Fruit fly (Drosophila melanogaster): ENCODE measurements around the gene ND-SGDH.

Gene ND-SGDH

dm6 chr3L:12114188-12114587, 24.2 kb downstream of the ND-SGDH start:
- TF ChIP-seq Myc (optimal IDR thresholded peaks at IDR 0.05) (no peak), rgr (GFP tag; optimal IDR thresholded peaks at IDR 0.05) (peak; percentile 73), CrebA (GFP tag; optimal IDR thresholded peaks at IDR 0.05; ENCODE audit: borderline replicate concordance) (no peak), dmrt93B (GFP tag; optimal IDR thresholded peaks at IDR 0.05) (peak; percentile 62), sage (GFP tag; optimal IDR thresholded peaks at IDR 0.05) (peak; percentile 70), Jra (GFP tag; optimal IDR thresholded peaks at IDR 0.05) (peak; percentile 37), GATAd (GFP tag; optimal IDR thresholded peaks at IDR 0.05) (no peak), fru (GFP tag; optimal IDR thresholded peaks at IDR 0.05) (peak; percentile 80), woc (GFP tag; optimal IDR thresholded peaks at IDR 0.05) (peak; percentile 75), h (GFP tag; optimal IDR thresholded peaks at IDR 0.05) (peak; percentile 82), CG32264 (GFP tag; optimal IDR thresholded peaks at IDR 0.05) (peak; percentile 15), Hnf4 (GFP tag; optimal IDR thresholded peaks at IDR 0.05) (peak; percentile 79), psq (GFP tag; optimal IDR thresholded peaks at IDR 0.05) (peak; percentile 50), jim (GFP tag; optimal IDR thresholded peaks at IDR 0.05) (no peak), br (GFP tag; optimal IDR thresholded peaks at IDR 0.05) (peak; percentile 79), OdsH (GFP tag; optimal IDR thresholded peaks at IDR 0.05) (peak; percentile 77), ey (GFP tag; optimal IDR thresholded peaks at IDR 0.05) (peak; percentile 68), tai (GFP tag; optimal IDR thresholded peaks at IDR 0.05) (peak; percentile 67), HLH106 (tag; optimal IDR thresholded peaks at IDR 0.05) (peak; percentile 78), Abd-B (GFP tag; optimal IDR thresholded peaks at IDR 0.05) (no peak), brk (GFP tag; optimal IDR thresholded peaks at IDR 0.05) (peak; percentile 71), foxo (GFP tag; optimal IDR thresholded peaks at IDR 0.05) (peak in 1 of 2 experiments; percentile 74), Sp1 (GFP tag; optimal IDR thresholded peaks at IDR 0.05) (peak; percentile 74)

dm6 chr3L:12113589-12113988, 24.8 kb downstream of the ND-SGDH start:
- no peak for TF ChIP-seq dsf (GFP tag; optimal IDR thresholded peaks at IDR 0.05; ENCODE audit: borderline replicate concordance)
- no peak for TF ChIP-seq psq (GFP tag; optimal IDR thresholded peaks at IDR 0.05)
- no peak for TF ChIP-seq OdsH (GFP tag; optimal IDR thresholded peaks at IDR 0.05)
- TF ChIP-seq Dfd (GFP tag; optimal IDR thresholded peaks at IDR 0.05) = no peak
- TF ChIP-seq usp (GFP tag; optimal IDR thresholded peaks at IDR 0.05) = no peak
- TF ChIP-seq CG32264 (GFP tag; optimal IDR thresholded peaks at IDR 0.05) = no peak
- no peak for TF ChIP-seq br (GFP tag; optimal IDR thresholded peaks at IDR 0.05)
- no peak for TF ChIP-seq Dif (GFP tag; optimal IDR thresholded peaks at IDR 0.05; ENCODE audit: partially characterized antibody)
- TF ChIP-seq CG9705 (GFP tag; optimal IDR thresholded peaks at IDR 0.05) = no peak
- no peak for TF ChIP-seq sage (GFP tag; optimal IDR thresholded peaks at IDR 0.05)
- TF ChIP-seq ey (GFP tag; optimal IDR thresholded peaks at IDR 0.05) = no peak
- TF ChIP-seq Sp1 (GFP tag; optimal IDR thresholded peaks at IDR 0.05) = no peak
- no peak for TF ChIP-seq h (GFP tag; optimal IDR thresholded peaks at IDR 0.05)
- no peak for TF ChIP-seq Rel (GFP tag; optimal IDR thresholded peaks at IDR 0.05)
- TF ChIP-seq Rel (tag; optimal IDR thresholded peaks at IDR 0.05) = no peak
- TF ChIP-seq woc (GFP tag; optimal IDR thresholded peaks at IDR 0.05) = no peak
- no peak for TF ChIP-seq HLH106 (tag; optimal IDR thresholded peaks at IDR 0.05)
- no peak for TF ChIP-seq Myc (optimal IDR thresholded peaks at IDR 0.05)

- TF ChIP-seq GATAd (GFP tag; optimal IDR thresholded peaks at IDR 0.05) (no peak), CrebA (GFP tag; optimal IDR thresholded peaks at IDR 0.05; ENCODE audit: borderline replicate concordance) (no peak), Dfd (GFP tag; optimal IDR thresholded peaks at IDR 0.05) (no peak), usp (GFP tag; optimal IDR thresholded peaks at IDR 0.05) (no peak), lola (GFP tag; optimal IDR thresholded peaks at IDR 0.05) (no peak), Sp1 (GFP tag; optimal IDR thresholded peaks at IDR 0.05) (no peak), Abd-B (GFP tag; optimal IDR thresholded peaks at IDR 0.05) (no peak), Rel (GFP tag; optimal IDR thresholded peaks at IDR 0.05) (no peak), Rel (tag; optimal IDR thresholded peaks at IDR 0.05) (no peak)
Observed at dm6 chr3L:12112967-12113366, 25.4 kb downstream of the ND-SGDH start.

dm6 chr3L:12111081-12111958, 27.1 kb downstream of the ND-SGDH start:
- TF ChIP-seq jim (GFP tag; optimal IDR thresholded peaks at IDR 0.05) (no peak), h (GFP tag; optimal IDR thresholded peaks at IDR 0.05) (peak; percentile 68), CG32264 (GFP tag; optimal IDR thresholded peaks at IDR 0.05) (no peak), br (GFP tag; optimal IDR thresholded peaks at IDR 0.05) (peak; percentile 56), HLH106 (tag; optimal IDR thresholded peaks at IDR 0.05) (peak; percentile 88), Mio (GFP tag; optimal IDR thresholded peaks at IDR 0.05) (no peak), tai (GFP tag; optimal IDR thresholded peaks at IDR 0.05) (no peak), psq (GFP tag; optimal IDR thresholded peaks at IDR 0.05) (peak; percentile 99), dl (GFP tag; optimal IDR thresholded peaks at IDR 0.05; ENCODE audit: insufficient read depth in 1 of 2, partially characterized antibody in 2 of 2) (peak; percentile 18 to 43), Hnf4 (GFP tag; optimal IDR thresholded peaks at IDR 0.05) (peak; percentile 57), Sp1 (GFP tag; optimal IDR thresholded peaks at IDR 0.05) (peak; percentile 93), Abd-B (GFP tag; optimal IDR thresholded peaks at IDR 0.05) (no peak), GATAd (GFP tag; optimal IDR thresholded peaks at IDR 0.05) (no peak), Jra (GFP tag; optimal IDR thresholded peaks at IDR 0.05) (no peak), lola (GFP tag; optimal IDR thresholded peaks at IDR 0.05) (no peak), Dfd (GFP tag; optimal IDR thresholded peaks at IDR 0.05) (no peak), Dif (GFP tag; optimal IDR thresholded peaks at IDR 0.05; ENCODE audit: partially characterized antibody) (peak; percentile 48), Hr78 (GFP tag; optimal IDR thresholded peaks at IDR 0.05) (no peak), Hr83 (GFP tag; optimal IDR thresholded peaks at IDR 0.05; ENCODE audit: poor library complexity, severe bottlenecking) (no peak), woc (GFP tag; optimal IDR thresholded peaks at IDR 0.05) (peak; percentile 2), CG9705 (GFP tag; optimal IDR thresholded peaks at IDR 0.05) (peak; percentile 20), pan (optimal IDR thresholded peaks at IDR 0.05) (no peak), sv (GFP tag; optimal IDR thresholded peaks at IDR 0.05) (peak; percentile 36), dmrt93B (GFP tag; optimal IDR thresholded peaks at IDR 0.05) (peak; percentile 62), usp (GFP tag; optimal IDR thresholded peaks at IDR 0.05) (no peak), OdsH (GFP tag; optimal IDR thresholded peaks at IDR 0.05) (peak; percentile 78), N (GFP tag; optimal IDR thresholded peaks at IDR 0.05) (no peak), rgr (GFP tag; optimal IDR thresholded peaks at IDR 0.05) (peak; percentile 75)
